Fruit fly (Drosophila melanogaster) whole organism, embryonic: ENCODE measurements around the gene CG31141.

Experiments
- ATbp ChIP-seq: fragments of 200-800 bp; sonication (Bioruptor generic); optimal IDR thresholded peaks from 2 replicates; lab custom pipeline; 2017; ENCODE audit warnings: missing biosample characterization, mild to moderate bottlenecking, missing genetic modification characterization, missing genetic modification reagents
- Aef1 ChIP-seq: fragments of 200-800 bp; sonication (Bioruptor generic); IDR thresholded peaks from 3 replicates; pipeline ENCODE4 v1.3.6; 2022; ENCODE audit warnings: missing biosample characterization, missing genetic modification characterization
- Blimp-1 ChIP-seq: fragments of 200-800 bp; sonication (Bioruptor generic); optimal IDR thresholded peaks from 3 replicates; lab custom pipeline; 2018; ENCODE audit warnings: missing biosample characterization, missing genetic modification characterization, mild to moderate bottlenecking, moderate library complexity, missing genetic modification reagents
- CG10462 ChIP-seq: fragments of 200-800 bp; sonication (Bioruptor generic); optimal IDR thresholded peaks from 2 replicates; lab custom pipeline; 2016; ENCODE audit warnings: missing biosample characterization, missing genetic modification characterization
- CG11696 ChIP-seq: fragments of 200-800 bp; sonication (Bioruptor generic); IDR thresholded peaks from 2 replicates; pipeline ENCODE4 v1.3.6; 2022; ENCODE audit warnings: missing biosample characterization, missing genetic modification characterization
- CG11723 ChIP-seq: fragments of 200-800 bp; sonication (Bioruptor generic); optimal IDR thresholded peaks from 2 replicates; lab custom pipeline; 2017; ENCODE audit warnings: missing biosample characterization, mild to moderate bottlenecking, missing genetic modification characterization
- CG12071 ChIP-seq: fragments of 200-800 bp; sonication (Bioruptor generic); optimal IDR thresholded peaks from 3 replicates; lab custom pipeline; 2018; ENCODE audit warnings: missing biosample characterization, mild to moderate bottlenecking, missing genetic modification characterization
- CG15011 ChIP-seq: fragments of 200-800 bp; sonication (Bioruptor generic); optimal IDR thresholded peaks from 3 replicates; lab custom pipeline; 2018; ENCODE audit warnings: missing biosample characterization, mild to moderate bottlenecking, missing genetic modification characterization
- CG1603 ChIP-seq: fragments of 200-800 bp; sonication (Bioruptor generic); optimal IDR thresholded peaks from 2 replicates; lab custom pipeline; 2019; ENCODE audit warnings: missing biosample characterization, mild to moderate bottlenecking, missing genetic modification characterization, moderate library complexity
- CG1647 ChIP-seq: fragments of 200-800 bp; sonication (Bioruptor generic); optimal IDR thresholded peaks from 3 replicates; lab custom pipeline; 2016; ENCODE audit warnings: missing biosample characterization, missing genetic modification characterization
- CG17568 ChIP-seq: fragments of 200-800 bp; sonication (Bioruptor generic); optimal IDR thresholded peaks from 2 replicates; lab custom pipeline; 2018; ENCODE audit warnings: missing biosample characterization, mild to moderate bottlenecking, missing genetic modification characterization, moderate library complexity
- CG18262 ChIP-seq: fragments of 200-800 bp; optimal IDR thresholded peaks from 3 replicates; lab custom pipeline; 2019; ENCODE audit warnings: missing biosample characterization, mild to moderate bottlenecking, missing genetic modification characterization, moderate library complexity
- CG2678 ChIP-seq: fragments of 200-800 bp; sonication (Bioruptor generic); optimal IDR thresholded peaks from 3 replicates; lab custom pipeline; 2019; ENCODE audit warnings: missing biosample characterization, mild to moderate bottlenecking, missing genetic modification characterization, moderate library complexity
- CG31224 ChIP-seq: fragments of 200-800 bp; sonication (Bioruptor generic); IDR thresholded peaks from 2 replicates; pipeline ENCODE4 v1.3.6; 2022; ENCODE audit warnings: missing biosample characterization, missing genetic modification characterization
- CG31441 ChIP-seq: fragments of 200-800 bp; sonication (Bioruptor generic); IDR thresholded peaks from 2 replicates; pipeline ENCODE4 v1.3.6; 2022; ENCODE audit warnings: missing biosample characterization, missing genetic modification characterization
- CG32767 ChIP-seq: fragments of 200-800 bp; sonication (Bioruptor generic); IDR thresholded peaks from 2 replicates; pipeline ENCODE4 v1.3.6; 2022; ENCODE audit warnings: missing biosample characterization, missing genetic modification characterization
- CG4282 ChIP-seq: fragments of 200-800 bp; sonication (Bioruptor generic); optimal IDR thresholded peaks from 2 replicates; lab custom pipeline; 2016; ENCODE audit warnings: missing biosample characterization, missing genetic modification characterization
- CG4707 ChIP-seq: fragments of 200-800 bp; sonication (Bioruptor generic); optimal IDR thresholded peaks from 2 replicates; lab custom pipeline; 2018; ENCODE audit warnings: missing biosample characterization, mild to moderate bottlenecking, missing genetic modification characterization, moderate library complexity
- CG9727 ChIP-seq: fragments of 200-800 bp; sonication (Bioruptor generic); optimal IDR thresholded peaks from 3 replicates; lab custom pipeline; 2017; ENCODE audit warnings: missing biosample characterization, mild to moderate bottlenecking, missing genetic modification characterization
- CG9876 ChIP-seq: fragments of 200-800 bp; sonication (Bioruptor generic); optimal IDR thresholded peaks from 2 replicates; lab custom pipeline; 2016; ENCODE audit warnings: missing biosample characterization, missing genetic modification characterization
- Ets65A ChIP-seq: fragments of 200-800 bp; sonication (Bioruptor generic); peaks from one replicate; lab custom pipeline; 2016; ENCODE audit warnings: missing biosample characterization, missing genetic modification characterization
- HLH3B ChIP-seq: fragments of 200-800 bp; sonication (Bioruptor generic); IDR thresholded peaks from 2 replicates; pipeline ENCODE4 v1.3.6; 2022; ENCODE audit warnings: missing biosample characterization, missing genetic modification characterization
- Hmr ChIP-seq: fragments of 200-800 bp; sonication (Bioruptor generic); optimal IDR thresholded peaks from 3 replicates; lab custom pipeline; 2017; ENCODE audit warnings: mild to moderate bottlenecking, missing biosample characterization, missing genetic modification reagents, missing genetic modification characterization
- Hr51 ChIP-seq, 2 experiments: fragments of 200-800 bp; sonication (Bioruptor generic); optimal IDR thresholded peaks; 2 replicates in 1 of 2; 3 replicates in 1 of 2; lab custom pipeline; 2016 to 2018; ENCODE audit warnings: missing biosample characterization in 2 of 2, missing genetic modification characterization in 2 of 2, mild to moderate bottlenecking in 1 of 2, moderate library complexity in 1 of 2
- Hr78 ChIP-seq, 2 experiments: fragments of 200-800 bp in 1 of 2; fragments of >200 bp in 1 of 2; sonication (Bioruptor generic) in 1 of 2; optimal IDR thresholded peaks; 2 replicates each; lab custom pipeline; 2017 to 2019; ENCODE audit warnings: missing biosample characterization in 2 of 2, missing genetic modification characterization in 2 of 2, mild to moderate bottlenecking in 1 of 2, moderate library complexity in 1 of 2
- Hsf ChIP-seq: fragments of 200-800 bp; sonication (Bioruptor generic); optimal IDR thresholded peaks from 3 replicates; lab custom pipeline; 2016; ENCODE audit warnings: missing biosample characterization, missing genetic modification characterization
- MTF-1 ChIP-seq: fragments of 200-800 bp; sonication (Bioruptor generic); optimal IDR thresholded peaks from 2 replicates; lab custom pipeline; 2018; ENCODE audit warnings: missing biosample characterization, mild to moderate bottlenecking, missing genetic modification characterization, borderline replicate concordance
- PHDP ChIP-seq: fragments of 200-800 bp; sonication (Bioruptor generic); optimal IDR thresholded peaks from 3 replicates; lab custom pipeline; 2018; ENCODE audit warnings: missing biosample characterization, mild to moderate bottlenecking, missing genetic modification characterization, moderate library complexity
- Rx ChIP-seq: fragments of 200-800 bp; sonication (Bioruptor generic); IDR thresholded peaks from 2 replicates; pipeline ENCODE4 v1.3.6; 2022; ENCODE audit warnings: missing biosample characterization, missing genetic modification characterization
- Ssrp ChIP-seq: fragments of 200-800 bp; sonication (Bioruptor generic); optimal IDR thresholded peaks from 2 replicates; lab custom pipeline; 2018; ENCODE audit warnings: missing biosample characterization, mild to moderate bottlenecking, missing genetic modification characterization, moderate library complexity
- Vsx1 ChIP-seq: fragments of 200-800 bp; sonication (Bioruptor generic); optimal IDR thresholded peaks from 2 replicates; lab custom pipeline; 2017; ENCODE audit warnings: missing biosample characterization, mild to moderate bottlenecking, missing genetic modification characterization, missing genetic modification reagents
- YL-1 ChIP-seq: fragments of 200-800 bp; sonication (Bioruptor generic); optimal IDR thresholded peaks from 3 replicates; lab custom pipeline; 2017; ENCODE audit warnings: missing biosample characterization, mild to moderate bottlenecking, missing genetic modification characterization
- ci ChIP-seq: fragments of 200-800 bp; sonication (Bioruptor generic); IDR thresholded peaks from 3 replicates; pipeline ENCODE4 v1.3.6; 2022; ENCODE audit warnings: missing biosample characterization, missing genetic modification characterization
- crol ChIP-seq: fragments of 200-800 bp; sonication (Bioruptor generic); IDR thresholded peaks from 2 replicates; pipeline ENCODE4 v1.3.6; 2022; ENCODE audit warnings: missing biosample characterization, missing genetic modification characterization
- dmrt11E ChIP-seq: fragments of 200-800 bp; sonication (Bioruptor generic); optimal IDR thresholded peaks from 3 replicates; lab custom pipeline; 2018; ENCODE audit warnings: missing biosample characterization, mild to moderate bottlenecking, missing genetic modification characterization, moderate library complexity
- dmrt99B ChIP-seq: fragments of 200-800 bp; sonication (Bioruptor generic); optimal IDR thresholded peaks from 2 replicates; lab custom pipeline; 2018; ENCODE audit warnings: missing biosample characterization, mild to moderate bottlenecking, missing genetic modification characterization, moderate library complexity
- fu2 ChIP-seq: fragments of 200-800 bp; sonication (Bioruptor generic); optimal IDR thresholded peaks from 2 replicates; lab custom pipeline; 2016; ENCODE audit warnings: missing biosample characterization, missing genetic modification characterization
- gro ChIP-seq: fragments of 200-800 bp; sonication (Bioruptor generic); optimal IDR thresholded peaks from 2 replicates; lab custom pipeline; 2016; ENCODE audit warnings: missing biosample characterization, missing genetic modification characterization
- gsb-n ChIP-seq: fragments of 200-800 bp; sonication (Bioruptor generic); optimal IDR thresholded peaks from 3 replicates; lab custom pipeline; 2018; ENCODE audit warnings: missing biosample characterization, mild to moderate bottlenecking, missing genetic modification characterization
- ken ChIP-seq: fragments of 200-800 bp; sonication (Bioruptor generic); IDR thresholded peaks from 3 replicates; pipeline ENCODE4 v1.3.6; 2022; ENCODE audit warnings: missing biosample characterization, missing genetic modification characterization
- lilli ChIP-seq: fragments of 200-800 bp; sonication (Bioruptor generic); optimal IDR thresholded peaks from 3 replicates; lab custom pipeline; 2016; ENCODE audit warnings: missing biosample characterization, missing genetic modification characterization
- lola ChIP-seq, 3 experiments: fragments of >200 bp in 2 of 3; fragments of 200-800 bp in 1 of 3; sonication (Bioruptor generic) in 1 of 3; optimal IDR thresholded peaks; 2 replicates each; lab custom pipeline; 2017 to 2019; ENCODE audit warnings: missing biosample characterization in 3 of 3, missing genetic modification characterization in 3 of 3, mild to moderate bottlenecking in 1 of 3, moderate library complexity in 1 of 3
- maf-S ChIP-seq: fragments of 200-800 bp; sonication (Bioruptor generic); optimal IDR thresholded peaks from 2 replicates; lab custom pipeline; 2016; ENCODE audit warnings: missing biosample characterization, missing genetic modification characterization
- prd ChIP-seq, 3 experiments: fragments of >200 bp in 2 of 3; fragments of 200-800 bp in 1 of 3; sonication (Bioruptor generic) in 1 of 3; optimal IDR thresholded peaks in 2 of 3; IDR thresholded peaks in 1 of 3; 2 replicates in 2 of 3; 3 replicates in 1 of 3; pipeline versions ENCODE4 v1.3.6 to Lab custom; 2017 to 2022; ENCODE audit warnings: missing biosample characterization in 1 of 3, missing genetic modification characterization in 1 of 3
- sd ChIP-seq: fragments of 200-800 bp; sonication (Bioruptor generic); optimal IDR thresholded peaks from 3 replicates; lab custom pipeline; 2018; ENCODE audit warnings: missing biosample characterization, mild to moderate bottlenecking, missing genetic modification characterization, moderate library complexity
- sens ChIP-seq: fragments of 200-800 bp; sonication (Bioruptor generic); peaks from one replicate; lab custom pipeline; 2016; ENCODE audit warnings: missing biosample characterization, missing genetic modification characterization
- unc-4 ChIP-seq: fragments of 200-800 bp; sonication (Bioruptor generic); IDR thresholded peaks from 2 replicates; pipeline ENCODE4 v1.3.6; 2022; ENCODE audit warnings: missing biosample characterization, missing genetic modification characterization; ENCODE audit not compliant: partially characterized antibody

CG31141 gene

DNA sequence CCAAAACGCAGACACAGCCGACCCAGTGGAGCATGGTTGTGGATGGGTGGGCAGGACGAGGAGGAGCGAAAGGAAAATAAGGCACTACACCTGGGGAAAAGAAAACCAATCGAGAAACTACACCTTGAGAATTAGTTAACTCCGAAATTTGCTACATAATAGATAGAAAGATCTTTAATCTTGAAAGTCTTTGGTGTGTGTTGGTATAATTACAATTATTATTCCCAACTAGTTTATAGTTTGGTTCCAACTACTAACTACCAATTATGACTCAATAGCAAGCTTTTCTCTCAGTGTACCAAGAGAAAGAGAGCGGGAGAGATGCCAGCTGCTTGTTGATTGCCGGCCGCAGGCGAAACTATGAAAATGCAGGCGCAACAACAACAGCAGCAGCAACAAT is 48.9 kb upstream of the CG31141 start (continued):
- no peak for TF ChIP-seq crol (GFP tag; lab: Robert Waterston, UW)
- TF ChIP-seq ATbp (GFP tag; lab: Kevin White, UChicago): no peak
- peak; percentile 4 for TF ChIP-seq Hsf (GFP tag; lab: Kevin White, UChicago)
- TF ChIP-seq ken: 0 out of 3 replicates have a peak, but pooled peaks have one; percentile 11
- TF ChIP-seq CG31441 (GFP tag; lab: Robert Waterston, UW): 0 out of 2 replicates have a peak, but pooled peaks have one; percentile 12
- no peak for TF ChIP-seq CG32767 (GFP tag; lab: Robert Waterston, UW)
- TF ChIP-seq prd (optimal IDR thresholded peaks at IDR 0.05; lab: Kevin White, UChicago): no peak
- TF ChIP-seq prd (GFP tag; IDR thresholded peaks at IDR 0.05; lab: Robert Waterston, UW): peak; percentile 52; the same call in 2 of the 3 replicates
- TF ChIP-seq CG9727 (GFP tag; lab: Kevin White, UChicago): peak; percentile 2
- peak; percentile 20 for TF ChIP-seq Ssrp
- TF ChIP-seq Blimp-1: peak; percentile 28
- TF ChIP-seq dmrt11E (tag; lab: Kevin White, UChicago): peak; percentile 35
- TF ChIP-seq CG1603 (tag; lab: Kevin White, UChicago): peak; percentile 36
- TF ChIP-seq dmrt99B: peak; percentile 31
- peak; percentile 74 for TF ChIP-seq Ets65A
- TF ChIP-seq sens: peak; percentile 79
- TF ChIP-seq Hr51 (GFP tag; optimal IDR thresholded peaks at IDR 0.05; lab: Kevin White, UChicago): peak in 1 of 2 experiments; percentile 15
- TF ChIP-seq, all 482 proteins: peak for 38

DNA sequence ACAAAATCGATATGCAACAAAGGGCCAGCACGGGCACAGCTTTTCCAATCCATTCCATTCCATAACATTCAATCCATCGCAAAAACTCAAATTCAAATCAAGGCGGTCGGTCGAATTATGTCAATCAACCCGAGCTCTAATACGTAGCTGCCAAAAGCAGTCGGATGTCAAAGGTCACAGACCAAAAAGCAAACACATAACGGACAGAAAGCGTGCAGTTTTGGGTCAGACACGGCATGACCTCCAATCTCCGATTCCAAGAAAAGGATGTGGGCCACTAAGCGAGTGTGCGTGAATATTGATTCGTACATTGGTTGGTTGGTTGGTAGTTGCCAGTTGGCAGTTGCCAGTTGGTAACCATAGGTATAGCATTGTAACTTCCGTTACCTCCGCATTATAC is 48.3 kb upstream of the CG31141 start:
- TF ChIP-seq CG12071 (GFP tag; lab: Kevin White, UChicago) (no peak), Hr78 (GFP tag; optimal IDR thresholded peaks at IDR 0.05; lab: Kevin White, UChicago) (peak in 1 of 2 experiments; percentile 70), Rx (GFP tag; lab: Robert Waterston, UW) (no peak), maf-S (GFP tag; lab: Kevin White, UChicago) (no peak), CG9876 (GFP tag; lab: Kevin White, UChicago) (no peak), CG1647 (no peak), Vsx1 (GFP tag; lab: Kevin White, UChicago) (no peak), lola (GFP tag; optimal IDR thresholded peaks at IDR 0.05; lab: Kevin White, UChicago) (no peak)
- TF ChIP-seq, all 482 proteins: peak for 1

DNA sequence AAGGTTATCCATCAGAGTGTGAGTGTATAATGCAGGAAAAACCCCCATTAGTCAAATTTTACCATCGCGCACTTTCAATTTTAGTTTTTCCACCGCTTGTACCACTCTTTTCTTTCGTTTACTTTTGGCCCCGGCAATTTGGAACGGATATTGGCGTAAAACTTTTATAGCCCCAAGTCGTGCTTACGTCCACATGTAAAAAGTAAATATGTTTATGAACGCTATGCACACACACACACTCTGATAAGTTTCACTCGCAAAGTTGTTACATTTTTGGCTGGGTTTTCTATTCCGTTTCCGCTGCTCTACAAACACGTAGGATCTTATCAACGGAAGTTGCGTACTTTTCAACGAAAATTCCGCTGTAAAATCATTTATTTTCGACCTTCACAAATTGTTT is 46.4 kb upstream of the CG31141 start:
- TF ChIP-seq CG2678 (tag; lab: Kevin White, UChicago): peak; percentile 9
- peak; percentile 14 for TF ChIP-seq CG4707 (GFP tag; lab: Kevin White, UChicago)
- peak; percentile 26; the same call in 1 of the 2 replicates for TF ChIP-seq CG11696 (GFP tag; lab: Robert Waterston, UW)
- no peak for TF ChIP-seq fu2 (GFP tag; lab: Kevin White, UChicago)
- TF ChIP-seq Aef1 (GFP tag; lab: Robert Waterston, UW): no peak
- TF ChIP-seq CG11723: peak; percentile 17
- peak; percentile 29 for TF ChIP-seq sd (tag; lab: Kevin White, UChicago)
- no peak for TF ChIP-seq YL-1 (GFP tag; lab: Kevin White, UChicago)
- TF ChIP-seq CG18262 (tag; lab: Kevin White, UChicago): no peak
- TF ChIP-seq CG31224 (GFP tag; lab: Robert Waterston, UW): no peak
- no peak for TF ChIP-seq CG4282 (GFP tag; lab: Kevin White, UChicago)
- TF ChIP-seq gro (GFP tag; lab: Kevin White, UChicago): no peak
- 0 out of 2 replicates have a peak, but pooled peaks have one; percentile 8 for TF ChIP-seq HLH3B
- TF ChIP-seq ATbp (GFP tag; lab: Kevin White, UChicago): peak; percentile 57
- TF ChIP-seq ci (GFP tag; lab: Robert Waterston, UW): no peak
- peak; percentile 45 for TF ChIP-seq CG17568 (GFP tag; lab: Kevin White, UChicago)
- TF ChIP-seq CG10462 (GFP tag; lab: Kevin White, UChicago): no peak
- TF ChIP-seq unc-4 (GFP tag; lab: Robert Waterston, UW): no peak
- TF ChIP-seq CG15011: no peak
- TF ChIP-seq Hmr (GFP tag; lab: Kevin White, UChicago): peak; percentile 10
- no peak for TF ChIP-seq lilli
- peak; percentile 17 for TF ChIP-seq PHDP
- no peak for TF ChIP-seq gsb-n
- peak in 1 of 2 experiments; percentile 2 for TF ChIP-seq Hr51 (GFP tag; optimal IDR thresholded peaks at IDR 0.05; lab: Kevin White, UChicago)
- TF ChIP-seq MTF-1 (GFP tag; lab: Kevin White, UChicago): no peak
